Worm (Caenorhabditis elegans): ENCODE data around the gene C03B1.4.

- TF ChIP-seq him-1 (tag; optimal IDR thresholded peaks at IDR 0.05) (no peak), dao-5 (tag; optimal IDR thresholded peaks at IDR 0.05) (no peak)
These were observed 24.3 kb downstream of the C03B1.4 start for ce11 chrX:6388639-6389038.
